Fruit fly (Drosophila melanogaster) whole organism: ENCODE results near the gene CG43851.

ENCODE experiments used
- EcR ChIP-seq, 2 experiments: fragments of >200 bp; optimal IDR thresholded peaks; 2 replicates each; lab custom pipeline; 2017; ENCODE audit warnings: missing biosample characterization in 2 of 2, missing genetic modification characterization in 2 of 2, missing genetic modification reagents in 2 of 2
- psq ChIP-seq: fragments of >200 bp; optimal IDR thresholded peaks from 2 replicates; lab custom pipeline; 2017

DNA sequence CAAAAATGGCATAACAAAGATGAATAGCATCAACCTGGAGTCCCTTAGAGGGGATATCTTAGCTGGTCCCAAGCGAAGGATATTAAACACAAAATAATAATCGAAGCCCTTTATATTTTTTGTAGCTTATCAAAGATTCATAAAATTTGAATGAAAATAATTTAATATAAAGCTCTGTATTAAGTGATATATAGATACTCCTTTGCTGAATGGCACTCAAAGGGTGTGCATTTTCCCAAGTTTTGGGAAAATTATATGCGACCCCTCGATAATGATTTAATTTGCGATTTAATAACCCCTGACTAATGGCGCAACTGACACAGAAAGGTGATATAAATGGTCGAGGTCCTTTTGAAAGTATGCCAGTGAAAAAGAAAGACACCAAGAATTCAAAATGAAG, 6.1 kb downstream of the CG43851 start, which contains the start of gene Or23a:
- TF ChIP-seq psq: no peak
- no peak for TF ChIP-seq EcR (GFP tag; optimal IDR thresholded peaks at IDR 0.05; lab: Kevin White, UChicago)
